Fruit fly (Drosophila melanogaster) whole organism, embryonic: ENCODE results near the gene Ets97D.

Experiments used
- Awh ChIP-seq: fragments of 200-800 bp; sonication (Bioruptor generic); IDR thresholded peaks from 2 replicates; pipeline ENCODE4, ENCODE4 v1.3.6; 2022; ENCODE audit warnings: missing biosample characterization, missing genetic modification characterization
- B-H1 ChIP-seq: fragments of 200-800 bp; sonication (Bioruptor generic); IDR thresholded peaks from 3 replicates; pipeline ENCODE4 v1.3.6; 2022; ENCODE audit warnings: missing biosample characterization, missing genetic modification characterization
- B-H2 ChIP-seq: fragments of 200-800 bp; sonication (Bioruptor generic); optimal IDR thresholded peaks from 2 replicates; lab custom pipeline; 2018; ENCODE audit warnings: missing biosample characterization, mild to moderate bottlenecking, missing genetic modification characterization
- Bdp1 ChIP-seq: fragments of 200-800 bp; sonication (Bioruptor generic); optimal IDR thresholded peaks from 3 replicates; lab custom pipeline; 2016; ENCODE audit warnings: missing biosample characterization, missing genetic modification characterization
- Blimp-1 ChIP-seq: fragments of 200-800 bp; sonication (Bioruptor generic); optimal IDR thresholded peaks from 3 replicates; lab custom pipeline; 2018; ENCODE audit warnings: missing biosample characterization, missing genetic modification characterization, mild to moderate bottlenecking, moderate library complexity, missing genetic modification reagents
- CG10321 ChIP-seq: fragments of 200-800 bp; sonication (Bioruptor generic); IDR thresholded peaks from 2 replicates; pipeline ENCODE4 v1.3.6; 2022; ENCODE audit warnings: missing biosample characterization, missing genetic modification characterization
- CG11723 ChIP-seq: fragments of 200-800 bp; sonication (Bioruptor generic); optimal IDR thresholded peaks from 2 replicates; lab custom pipeline; 2017; ENCODE audit warnings: missing biosample characterization, mild to moderate bottlenecking, missing genetic modification characterization
- CG13296 ChIP-seq: fragments of 200-800 bp; sonication (Bioruptor generic); optimal IDR thresholded peaks from 3 replicates; lab custom pipeline; 2018; ENCODE audit warnings: missing biosample characterization, mild to moderate bottlenecking, missing genetic modification characterization
- CG13424 ChIP-seq: fragments of 200-800 bp; sonication (Bioruptor generic); optimal IDR thresholded peaks from 2 replicates; lab custom pipeline; 2019; ENCODE audit warnings: missing biosample characterization, mild to moderate bottlenecking, missing genetic modification characterization, moderate library complexity
- CG13624 ChIP-seq: fragments of 200-800 bp; sonication (Bioruptor generic); optimal IDR thresholded peaks from 2 replicates; lab custom pipeline; 2016; ENCODE audit warnings: missing biosample characterization, missing genetic modification characterization
- CG17328 ChIP-seq: fragments of 200-800 bp; sonication (Bioruptor generic); IDR thresholded peaks from 2 replicates; pipeline ENCODE4 v1.3.6; 2022; ENCODE audit warnings: missing biosample characterization, missing genetic modification characterization
- CG17361 ChIP-seq: fragments of 200-800 bp; sonication (Bioruptor generic); IDR thresholded peaks from 3 replicates; pipeline ENCODE4 v1.3.6; 2022; ENCODE audit warnings: missing biosample characterization, missing genetic modification characterization
- CG17385 ChIP-seq: fragments of 200-800 bp; sonication (Bioruptor generic); optimal IDR thresholded peaks from 3 replicates; lab custom pipeline; 2018; ENCODE audit warnings: missing biosample characterization, mild to moderate bottlenecking, missing genetic modification characterization
- CG2120 ChIP-seq: fragments of 200-800 bp; sonication (Bioruptor generic); optimal IDR thresholded peaks from 3 replicates; lab custom pipeline; 2016; ENCODE audit warnings: missing biosample characterization, missing genetic modification characterization
- CG2712 ChIP-seq: fragments of 200-800 bp; optimal IDR thresholded peaks from 3 replicates; lab custom pipeline; 2019; ENCODE audit warnings: missing biosample characterization, mild to moderate bottlenecking, missing genetic modification characterization, moderate library complexity
- CG30403 ChIP-seq: fragments of 200-800 bp; sonication (Bioruptor generic); optimal IDR thresholded peaks from 3 replicates; lab custom pipeline; 2016; ENCODE audit warnings: missing biosample characterization, missing genetic modification characterization
- CG31441 ChIP-seq: fragments of 200-800 bp; sonication (Bioruptor generic); IDR thresholded peaks from 2 replicates; pipeline ENCODE4 v1.3.6; 2022; ENCODE audit warnings: missing biosample characterization, missing genetic modification characterization
- CG33213 ChIP-seq: fragments of 200-800 bp; sonication (Bioruptor generic); optimal IDR thresholded peaks from 3 replicates; lab custom pipeline; 2016; ENCODE audit warnings: missing biosample characterization, missing genetic modification characterization
- CG4424 ChIP-seq: fragments of 200-800 bp; sonication (Bioruptor generic); optimal IDR thresholded peaks from 3 replicates; lab custom pipeline; 2016; ENCODE audit warnings: missing biosample characterization, missing genetic modification characterization
- CG6813 ChIP-seq: fragments of 200-800 bp; sonication (Bioruptor generic); optimal IDR thresholded peaks from 2 replicates; lab custom pipeline; 2017; ENCODE audit warnings: missing biosample characterization, missing genetic modification characterization, mild to moderate bottlenecking, moderate library complexity, missing genetic modification reagents
- CoRest ChIP-seq: fragments of 200-800 bp; sonication (Bioruptor generic); optimal IDR thresholded peaks from 3 replicates; lab custom pipeline; 2018; ENCODE audit warnings: missing biosample characterization, mild to moderate bottlenecking, missing genetic modification characterization, moderate library complexity
- Doc2 ChIP-seq: fragments of 200-800 bp; sonication (Bioruptor generic); IDR thresholded peaks from 2 replicates; pipeline ENCODE4 v1.3.6; 2022; ENCODE audit warnings: missing biosample characterization, missing genetic modification characterization
- Eip74EF ChIP-seq, 2 experiments: fragments of 200-800 bp in 1 of 2; fragments of >200 bp in 1 of 2; sonication (Bioruptor generic) in 1 of 2; optimal IDR thresholded peaks; 2 replicates each; lab custom pipeline; 2017 to 2019; ENCODE audit warnings: missing biosample characterization in 2 of 2, missing genetic modification characterization in 2 of 2, mild to moderate bottlenecking in 1 of 2, moderate library complexity in 1 of 2
- Ets97D ChIP-seq: fragments of 200-800 bp; sonication (Bioruptor generic); optimal IDR thresholded peaks from 3 replicates; lab custom pipeline; 2016; ENCODE audit warnings: missing biosample characterization, missing genetic modification characterization
- HmgD ChIP-seq: fragments of 200-800 bp; sonication (Bioruptor generic); optimal IDR thresholded peaks from 3 replicates; lab custom pipeline; 2016; ENCODE audit warnings: missing biosample characterization, missing genetic modification characterization
- MESR4 ChIP-seq: fragments of 200-800 bp; sonication (Bioruptor generic); optimal IDR thresholded peaks from 2 replicates; lab custom pipeline; 2018; ENCODE audit warnings: missing biosample characterization, mild to moderate bottlenecking, missing genetic modification characterization, moderate library complexity
- Pdp1 ChIP-seq, 2 experiments: fragments of 200-800 bp; sonication (Bioruptor generic); optimal IDR thresholded peaks; 3 replicates each; lab custom pipeline; 2016; ENCODE audit warnings: missing biosample characterization in 2 of 2, missing genetic modification characterization in 2 of 2, mild to moderate bottlenecking in 1 of 2, moderate library complexity in 1 of 2
- Spps ChIP-seq: fragments of 200-800 bp; sonication (Bioruptor generic); optimal IDR thresholded peaks from 2 replicates; lab custom pipeline; 2018; ENCODE audit warnings: missing biosample characterization, mild to moderate bottlenecking, missing genetic modification characterization
- Sry-δ ChIP-seq: fragments of 200-800 bp; sonication (Bioruptor generic); optimal IDR thresholded peaks from 2 replicates; lab custom pipeline; 2016; ENCODE audit warnings: missing biosample characterization, missing genetic modification characterization
- Vsx1 ChIP-seq: fragments of 200-800 bp; sonication (Bioruptor generic); optimal IDR thresholded peaks from 2 replicates; lab custom pipeline; 2017; ENCODE audit warnings: missing biosample characterization, mild to moderate bottlenecking, missing genetic modification characterization, missing genetic modification reagents
- Xrp1 ChIP-seq: fragments of 200-800 bp; sonication (Bioruptor generic); IDR thresholded peaks from 2 replicates; pipeline ENCODE4 v1.3.6; 2022; ENCODE audit warnings: missing biosample characterization, missing genetic modification characterization
- ac ChIP-seq: fragments of 200-800 bp; sonication (Bioruptor generic); optimal IDR thresholded peaks from 3 replicates; lab custom pipeline; 2017; ENCODE audit warnings: missing biosample characterization, mild to moderate bottlenecking, missing genetic modification characterization
- dpn ChIP-seq, 2 experiments: fragments of 200-800 bp; sonication (Bioruptor generic); optimal IDR thresholded peaks; 3 replicates each; lab custom pipeline; 2016; ENCODE audit warnings: missing biosample characterization in 2 of 2, missing genetic modification characterization in 2 of 2
- ftz-f1 ChIP-seq: fragments of 200-800 bp; sonication (Bioruptor generic); optimal IDR thresholded peaks from 2 replicates; lab custom pipeline; 2016; ENCODE audit warnings: missing biosample characterization, missing genetic modification characterization
- luna ChIP-seq: fragments of 200-800 bp; sonication (Bioruptor generic); optimal IDR thresholded peaks from 2 replicates; lab custom pipeline; 2016; ENCODE audit warnings: missing biosample characterization, missing genetic modification characterization
- nmo ChIP-seq: fragments of 200-800 bp; sonication (Bioruptor generic); optimal IDR thresholded peaks from 2 replicates; lab custom pipeline; 2018; ENCODE audit warnings: missing biosample characterization, mild to moderate bottlenecking, missing genetic modification characterization, moderate library complexity
- pfk ChIP-seq: fragments of 200-800 bp; sonication (Bioruptor generic); optimal IDR thresholded peaks from 2 replicates; lab custom pipeline; 2018; ENCODE audit warnings: missing biosample characterization, mild to moderate bottlenecking, missing genetic modification characterization, moderate library complexity
- row ChIP-seq: fragments of 200-800 bp; sonication (Bioruptor generic); IDR thresholded peaks from 3 replicates; pipeline ENCODE4 v1.3.6; 2022; ENCODE audit warnings: missing biosample characterization, missing genetic modification characterization
- scrt ChIP-seq: fragments of 200-800 bp; sonication (Bioruptor generic); optimal IDR thresholded peaks from 2 replicates; lab custom pipeline; 2018; ENCODE audit warnings: missing biosample characterization, mild to moderate bottlenecking, missing genetic modification characterization, moderate library complexity
- sd ChIP-seq: fragments of 200-800 bp; sonication (Bioruptor generic); optimal IDR thresholded peaks from 3 replicates; lab custom pipeline; 2018; ENCODE audit warnings: missing biosample characterization, mild to moderate bottlenecking, missing genetic modification characterization, moderate library complexity
- sens ChIP-seq: fragments of 200-800 bp; sonication (Bioruptor generic); peaks from one replicate; lab custom pipeline; 2016; ENCODE audit warnings: missing biosample characterization, missing genetic modification characterization
- ssp ChIP-seq: fragments of 200-800 bp; sonication (Bioruptor generic); IDR thresholded peaks from 2 replicates; pipeline ENCODE4 v1.3.6; 2022; ENCODE audit warnings: missing biosample characterization, missing genetic modification characterization
- stc ChIP-seq: fragments of 200-800 bp; sonication (Bioruptor generic); IDR thresholded peaks from 2 replicates; pipeline ENCODE4 v1.3.6; 2022; ENCODE audit warnings: missing biosample characterization, missing genetic modification characterization
- sug ChIP-seq: fragments of 200-800 bp; optimal IDR thresholded peaks from 2 replicates; lab custom pipeline; 2019; ENCODE audit warnings: missing biosample characterization, mild to moderate bottlenecking, missing genetic modification characterization, moderate library complexity
- tap ChIP-seq: fragments of 200-800 bp; optimal IDR thresholded peaks from 3 replicates; lab custom pipeline; 2019; ENCODE audit warnings: missing biosample characterization, mild to moderate bottlenecking, missing genetic modification characterization, moderate library complexity
- tin ChIP-seq: fragments of 200-800 bp; sonication (Bioruptor generic); optimal IDR thresholded peaks from 3 replicates; lab custom pipeline; 2016; ENCODE audit warnings: missing biosample characterization, missing genetic modification characterization
- ttk ChIP-seq: fragments of 200-800 bp; sonication (Bioruptor generic); IDR thresholded peaks from 2 replicates; pipeline ENCODE4 v2.1.2; 2022; ENCODE audit warnings: missing biosample characterization, missing genetic modification characterization
- tup ChIP-seq: fragments of 200-800 bp; sonication (Bioruptor generic); optimal IDR thresholded peaks from 2 replicates; lab custom pipeline; 2016; ENCODE audit warnings: missing biosample characterization, mild to moderate bottlenecking, missing genetic modification characterization, moderate library complexity
- vvl ChIP-seq: fragments of 200-800 bp; sonication (Bioruptor generic); IDR thresholded peaks from 2 replicates; pipeline ENCODE4 v1.3.6; 2022; ENCODE audit warnings: missing biosample characterization, missing genetic modification characterization
- wdn ChIP-seq: fragments of 200-800 bp; sonication (Bioruptor generic); IDR thresholded peaks from 2 replicates; pipeline ENCODE4 v1.3.6; 2022; ENCODE audit warnings: missing biosample characterization, missing genetic modification characterization
- zen ChIP-seq: fragments of 200-800 bp; sonication (Bioruptor generic); optimal IDR thresholded peaks from 3 replicates; lab custom pipeline; 2018; ENCODE audit warnings: missing biosample characterization, mild to moderate bottlenecking, missing genetic modification characterization, moderate library complexity

Gene Ets97D

dm6 chr3R:26945233-26945632 lies 32.5 kb upstream of the Ets97D start, which contains the start of gene CG14252 (continued):
- TF ChIP-seq ftz-f1 (GFP tag; lab: Kevin White, UChicago): peak; percentile 4
- peak; percentile 1 for TF ChIP-seq tap (tag; lab: Kevin White, UChicago)
- TF ChIP-seq B-H1: no peak
- TF ChIP-seq CG13624: peak; percentile 16
- TF ChIP-seq scrt: no peak
- no peak for TF ChIP-seq stc (GFP tag; lab: Robert Waterston, UW)
- peak; percentile 89 for TF ChIP-seq vvl
- no peak for TF ChIP-seq Vsx1 (GFP tag; lab: Kevin White, UChicago)
- peak; percentile 15 for TF ChIP-seq CG2120 (GFP tag; lab: Kevin White, UChicago)
- TF ChIP-seq ac: no peak
- TF ChIP-seq zen (tag; lab: Kevin White, UChicago): peak; percentile 47
- peak; percentile 39 for TF ChIP-seq Sry-δ (GFP tag; lab: Kevin White, UChicago)
- TF ChIP-seq pfk (GFP tag; lab: Kevin White, UChicago): no peak
- TF ChIP-seq CG6813 (GFP tag; lab: Kevin White, UChicago): no peak
- peak; percentile 27 for TF ChIP-seq sug (tag; lab: Kevin White, UChicago)
- TF ChIP-seq luna (GFP tag; lab: Kevin White, UChicago): no peak
- TF ChIP-seq sens (GFP tag; lab: Kevin White, UChicago): peak; percentile 89
- no peak for TF ChIP-seq ttk (GFP tag; lab: Robert Waterston, UW)
- no peak for TF ChIP-seq HmgD
- TF ChIP-seq ssp (GFP tag; lab: Robert Waterston, UW): 0 out of 2 replicates have a peak, but pooled peaks have one; percentile 6
- TF ChIP-seq CG2712 (tag; lab: Kevin White, UChicago): peak; percentile 57
- TF ChIP-seq CG11723 (GFP tag; lab: Kevin White, UChicago): no peak
- TF ChIP-seq CG17385 (GFP tag; lab: Kevin White, UChicago): no peak
- TF ChIP-seq tup (GFP tag; lab: Kevin White, UChicago): no peak
- TF ChIP-seq CoRest (tag; lab: Kevin White, UChicago): peak; percentile 23
- TF ChIP-seq CG4424: peak; percentile 5
- TF ChIP-seq wdn (GFP tag; lab: Robert Waterston, UW): no peak
- TF ChIP-seq sd (tag; lab: Kevin White, UChicago): no peak
- peak in 1 of 2 experiments; percentile 71 for TF ChIP-seq Pdp1 (GFP tag; optimal IDR thresholded peaks at IDR 0.05; lab: Kevin White, UChicago)
- no peak for TF ChIP-seq CG31441
- TF ChIP-seq Xrp1: peak; percentile 24; the same call in 1 of the 2 replicates
- no peak for TF ChIP-seq Awh (GFP tag; lab: Robert Waterston, UW)
- peak; percentile 8 for TF ChIP-seq tin (GFP tag; lab: Kevin White, UChicago)
- peak; percentile 74 for TF ChIP-seq Ets97D (GFP tag; lab: Kevin White, UChicago)
- TF ChIP-seq Bdp1: peak; percentile 36
- TF ChIP-seq Eip74EF (GFP tag; optimal IDR thresholded peaks at IDR 0.05; lab: Kevin White, UChicago): peak in 1 of 2 experiments; percentile 25
- TF ChIP-seq Blimp-1: peak; percentile 7
- TF ChIP-seq nmo (GFP tag; lab: Kevin White, UChicago): peak; percentile 63
- peak; percentile 52 for TF ChIP-seq B-H2
- TF ChIP-seq dpn (GFP tag; optimal IDR thresholded peaks at IDR 0.05; lab: Kevin White, UChicago): peak in 1 of 2 experiments; percentile 16
- TF ChIP-seq CG17361: 0 out of 3 replicates have a peak, but pooled peaks have one; percentile 23
- TF ChIP-seq CG13296 (GFP tag; lab: Kevin White, UChicago): no peak
- peak; percentile 37; the same call in 1 of the 3 replicates for TF ChIP-seq row (GFP tag; lab: Robert Waterston, UW)
- TF ChIP-seq Spps (tag; lab: Kevin White, UChicago): peak; percentile 22
- TF ChIP-seq CG13424 (tag; lab: Kevin White, UChicago): peak; percentile 1
- peak; percentile 65 for TF ChIP-seq CG33213
- TF ChIP-seq CG17328 (GFP tag; lab: Robert Waterston, UW): no peak
- TF ChIP-seq MESR4: peak; percentile 33
- TF ChIP-seq CG10321: no peak
- peak; percentile 6 for TF ChIP-seq CG30403 (GFP tag; lab: Kevin White, UChicago)
- TF ChIP-seq Doc2 (GFP tag; lab: Robert Waterston, UW): no peak
